Worm (Caenorhabditis elegans) whole organism, L1 larva: ENCODE results near the gene ascc-1.
A peak's percentile ranks its signal among the peaks of the same experiment; 100 is the strongest.

Source experiments
- Y116A8C.19 ChIP-seq: sonication (generic microtip); optimal IDR thresholded peaks from 2 replicates; lab custom pipeline; 2016; ENCODE audit warnings: missing compliant biosample characterization, missing genetic modification characterization, borderline replicate concordance
- aha-1 ChIP-seq: fragments of 150-350 bp; optimal IDR thresholded peaks from 2 replicates; lab custom pipeline; 2014; ENCODE audit warnings: missing biosample characterization, missing genetic modification characterization
- ceh-8 ChIP-seq: fragments of 200-800 bp; sonication (Bioruptor generic); optimal IDR thresholded peaks from 2 replicates; lab custom pipeline; 2018; ENCODE audit warnings: mild to moderate bottlenecking, missing genetic modification characterization, moderate library complexity, missing compliant biosample characterization
- ceh-88 ChIP-seq: fragments of 200-800 bp; sonication (Bioruptor generic); IDR thresholded peaks from 2 replicates; pipeline ENCODE4 v1.3.6; 2022; ENCODE audit warnings: missing genetic modification characterization, missing compliant biosample characterization
- ces-1 ChIP-seq: fragments of 150-350 bp; optimal IDR thresholded peaks from 2 replicates; lab custom pipeline; 2014; ENCODE audit warnings: missing biosample characterization, missing genetic modification reagents, missing genetic modification characterization
- dsc-1 ChIP-seq: sonication (generic microtip); optimal IDR thresholded peaks from 2 replicates; lab custom pipeline; 2016; ENCODE audit warnings: mild to moderate bottlenecking, missing genetic modification characterization, missing compliant biosample characterization
- egl-13 ChIP-seq: sonication (generic microtip); optimal IDR thresholded peaks from 2 replicates; lab custom pipeline; 2016; ENCODE audit warnings: missing genotype, missing genetic modification reagents, missing genetic modification characterization, missing compliant biosample characterization
- elt-2 ChIP-seq: sonication (generic microtip); optimal IDR thresholded peaks from 2 replicates; lab custom pipeline; 2016; ENCODE audit warnings: missing genetic modification characterization, mild to moderate bottlenecking, inconsistent platforms, missing compliant biosample characterization, missing genetic modification reagents
- ets-5 ChIP-seq: fragments of 200-800 bp; sonication (Bioruptor generic); IDR thresholded peaks from 2 replicates; pipeline ENCODE4 v1.3.6; 2022; ENCODE audit warnings: missing genetic modification characterization, missing compliant biosample characterization
- fkh-10 ChIP-seq: sonication (generic microtip); optimal IDR thresholded peaks from 2 replicates; lab custom pipeline; 2017; ENCODE audit warnings: missing biosample characterization, missing genetic modification reagents, missing genetic modification characterization
- fkh-8 ChIP-seq: sonication (generic microtip); optimal IDR thresholded peaks from 2 replicates; lab custom pipeline; 2016; ENCODE audit warnings: mild to moderate bottlenecking, missing genetic modification characterization, missing compliant biosample characterization
- fos-1 ChIP-seq: fragments of 150-350 bp; optimal IDR thresholded peaks from 2 replicates; lab custom pipeline; 2014; ENCODE audit warnings: missing biosample characterization, missing genetic modification characterization
- irx-1 ChIP-seq: sonication (generic microtip); optimal IDR thresholded peaks from 2 replicates; lab custom pipeline; 2016; ENCODE audit warnings: missing genetic modification characterization, missing compliant biosample characterization
- isw-1 ChIP-seq: fragments of 200-800 bp; sonication (Bioruptor generic); IDR thresholded peaks from 2 replicates; pipeline ENCODE4 v1.3.6; 2022; ENCODE audit warnings: missing genetic modification characterization, missing compliant biosample characterization
- lin-14 ChIP-seq: fragments of 200-800 bp; sonication (Bioruptor generic); optimal IDR thresholded peaks from 2 replicates; lab custom pipeline; 2018; ENCODE audit warnings: mild to moderate bottlenecking, missing genetic modification characterization, moderate library complexity, missing compliant biosample characterization
- mep-1 ChIP-seq: fragments of 150-350 bp; optimal IDR thresholded peaks from 2 replicates; lab custom pipeline; 2014; ENCODE audit warnings: missing biosample characterization, missing genetic modification characterization
- nhr-19 ChIP-seq: fragments of 200-800 bp; sonication (Bioruptor generic); conservative IDR thresholded peaks from 2 replicates; pipeline ENCODE4 v1.3.6; 2022; ENCODE audit warnings: missing genetic modification characterization, missing compliant biosample characterization
- nhr-28 ChIP-seq: fragments of 150-350 bp; optimal IDR thresholded peaks from 2 replicates; lab custom pipeline; 2014; ENCODE audit warnings: missing biosample characterization, missing genetic modification characterization
- nhr-76 ChIP-seq: sonication (generic microtip); optimal IDR thresholded peaks from 2 replicates; lab custom pipeline; 2017; ENCODE audit warnings: missing biosample characterization, missing genetic modification characterization
- sup-37 ChIP-seq: fragments of 200-800 bp; sonication (Bioruptor generic); optimal IDR thresholded peaks from 2 replicates; lab custom pipeline; 2018; ENCODE audit warnings: mild to moderate bottlenecking, missing genetic modification characterization, missing compliant biosample characterization
- tlp-1 ChIP-seq: fragments of 150-350 bp; optimal IDR thresholded peaks from 2 replicates; lab custom pipeline; 2014; ENCODE audit warnings: missing biosample characterization, missing genetic modification characterization
- unc-86 ChIP-seq: sonication (generic microtip); optimal IDR thresholded peaks from 2 replicates; lab custom pipeline; 2016; ENCODE audit warnings: missing genetic modification characterization, missing compliant biosample characterization
- ztf-4 ChIP-seq: fragments of 150-350 bp; optimal IDR thresholded peaks from 2 replicates; lab custom pipeline; 2014; ENCODE audit warnings: missing biosample characterization, missing genetic modification characterization

ascc-1 gene

ce11 chrII:107703-108102 lies 50.2 kb downstream of the ascc-1 start:
- no peak for TF ChIP-seq isw-1
- TF ChIP-seq lin-14 (GFP tag; lab: Kevin White, UChicago): peak; percentile 42
- TF ChIP-seq fos-1 (tag; lab: Kevin White, UChicago): no peak
- no peak for TF ChIP-seq tlp-1 (tag; lab: Kevin White, UChicago)
- no peak for TF ChIP-seq sup-37 (GFP tag; lab: Kevin White, UChicago)
- no peak for TF ChIP-seq nhr-76 (tag; lab: Kevin White, UChicago)
- TF ChIP-seq elt-2: no peak

ce11 chrII:108865-109264 lies 51.4 kb downstream of the ascc-1 start, which contains the start of gene C50D2.2:
Gene C50D2.2, plus strand, starts transcription at chrII:109165.
- TF ChIP-seq dsc-1 (no peak), fkh-8 (tag; lab: Kevin White, UChicago) (no peak), unc-86 (no peak), nhr-28 (tag; lab: Kevin White, UChicago) (no peak), mep-1 (tag; lab: Kevin White, UChicago) (no peak), ztf-4 (tag; lab: Kevin White, UChicago) (no peak), egl-13 (tag; lab: Kevin White, UChicago) (no peak), ets-5 (GFP tag; lab: Robert Waterston, UW) (no peak), Y116A8C.19 (tag; lab: Kevin White, UChicago) (no peak), elt-2 (no peak), ces-1 (GFP tag; lab: Kevin White, UChicago) (no peak), aha-1 (tag; lab: Kevin White, UChicago) (no peak), ceh-8 (GFP tag; lab: Kevin White, UChicago) (no peak), ceh-88 (GFP tag; lab: Robert Waterston, UW) (no peak), irx-1 (tag; lab: Kevin White, UChicago) (no peak), isw-1 (no peak), fkh-10 (GFP tag; lab: Kevin White, UChicago) (no peak), nhr-19 (no peak)
